Worm (Caenorhabditis elegans): ENCODE measurements around the gene srsx-11.

- no peak for TF ChIP-seq blmp-1 (tag; optimal IDR thresholded peaks at IDR 0.05)
- no peak for TF ChIP-seq bed-3 (GFP tag; optimal IDR thresholded peaks at IDR 0.05)
- no peak for TF ChIP-seq snpc-4 (tag; optimal IDR thresholded peaks at IDR 0.05)
- TF ChIP-seq unc-62 (GFP tag; optimal IDR thresholded peaks at IDR 0.05) = no peak
- no peak for TF ChIP-seq sptf-1 (tag; optimal IDR thresholded peaks at IDR 0.05)
- TF ChIP-seq nhr-76 (tag; optimal IDR thresholded peaks at IDR 0.05) = no peak
- TF ChIP-seq lsy-2 (tag; optimal IDR thresholded peaks at IDR 0.05) = no peak
- TF ChIP-seq ceh-39 (tag; optimal IDR thresholded peaks at IDR 0.05) = no peak
- no peak for TF ChIP-seq ham-2 (GFP tag; optimal IDR thresholded peaks at IDR 0.05)
- no peak for TF ChIP-seq flh-1 (GFP tag; optimal IDR thresholded peaks at IDR 0.05)
- no peak for TF ChIP-seq M03D4.4 (tag; optimal IDR thresholded peaks at IDR 0.05)
These were observed 1.1 kb upstream of the srsx-11 start for ce11 chrV:4980094-4980493.
